Worm (Caenorhabditis elegans): ENCODE data around the gene F40A3.2.

ce11 chrV:7856641-7857040 lies 22.1 kb upstream of the F40A3.2 start:
- TF ChIP-seq mab-5 (tag; optimal IDR thresholded peaks at IDR 0.05): no peak
- TF ChIP-seq ztf-11 (tag; optimal IDR thresholded peaks at IDR 0.05): no peak
- TF ChIP-seq nhr-76 (tag; optimal IDR thresholded peaks at IDR 0.05): no peak
- TF ChIP-seq unc-62 (GFP tag; optimal IDR thresholded peaks at IDR 0.05): no peak
- no peak for TF ChIP-seq elt-1 (tag; optimal IDR thresholded peaks at IDR 0.05; ENCODE audit: borderline replicate concordance, insufficient read depth)
- no peak for TF ChIP-seq nhr-237 (tag; optimal IDR thresholded peaks at IDR 0.05)
- TF ChIP-seq snpc-4 (tag; optimal IDR thresholded peaks at IDR 0.05): no peak
- no peak for TF ChIP-seq bed-3 (GFP tag; optimal IDR thresholded peaks at IDR 0.05)
- TF ChIP-seq cnd-1 (tag; optimal IDR thresholded peaks at IDR 0.05): no peak
- no peak for TF ChIP-seq ceh-39 (tag; optimal IDR thresholded peaks at IDR 0.05)
- no peak for TF ChIP-seq lsy-2 (tag; optimal IDR thresholded peaks at IDR 0.05)
